Fruit fly (Drosophila melanogaster) whole organism, pupa: ENCODE measurements around the gene CG32428.
A peak's percentile ranks its signal among the peaks of the same experiment; 100 is the strongest.

Source experiments
- CG10348 ChIP-seq: fragments of 200-800 bp; sonication (Bioruptor generic); IDR thresholded peaks from 2 replicates; pipeline ENCODE4 v1.3.6; 2022; ENCODE audit warnings: missing biosample characterization, missing genetic modification characterization
- CG12605 ChIP-seq: fragments of 200-800 bp; sonication (Bioruptor generic); IDR thresholded peaks from 2 replicates; pipeline ENCODE4 v1.3.6; 2022; ENCODE audit warnings: missing biosample characterization, missing genetic modification characterization
- CG13204 ChIP-seq: fragments of 200-800 bp; sonication (Bioruptor generic); optimal IDR thresholded peaks from 2 replicates; lab custom pipeline; 2018; ENCODE audit warnings: missing biosample characterization, mild to moderate bottlenecking, missing genetic modification characterization, moderate library complexity
- CG14655 ChIP-seq: fragments of 200-800 bp; sonication (Bioruptor generic); optimal IDR thresholded peaks from 3 replicates; lab custom pipeline; 2017; ENCODE audit warnings: mild to moderate bottlenecking, missing biosample characterization, missing genetic modification reagents, missing genetic modification characterization
- CG15710 ChIP-seq: fragments of 200-800 bp; sonication (Bioruptor generic); optimal IDR thresholded peaks from 2 replicates; lab custom pipeline; 2018; ENCODE audit warnings: missing biosample characterization, mild to moderate bottlenecking, missing genetic modification characterization, moderate library complexity
- CG17806 ChIP-seq: fragments of 200-800 bp; sonication (Bioruptor generic); optimal IDR thresholded peaks from 2 replicates; lab custom pipeline; 2018; ENCODE audit warnings: missing biosample characterization, mild to moderate bottlenecking, missing genetic modification characterization, moderate library complexity
- CG32121 ChIP-seq: fragments of 200-800 bp; sonication (Bioruptor generic); IDR thresholded peaks from 2 replicates; pipeline ENCODE4 v1.3.6; 2022; ENCODE audit warnings: missing biosample characterization, missing genetic modification characterization
- CG34367 ChIP-seq: fragments of 200-800 bp; sonication (Bioruptor generic); optimal IDR thresholded peaks from 2 replicates; lab custom pipeline; 2018; ENCODE audit warnings: missing biosample characterization, mild to moderate bottlenecking, missing genetic modification characterization
- CG4496 ChIP-seq: fragments of 200-800 bp; sonication (Bioruptor generic); IDR thresholded peaks from 3 replicates; pipeline ENCODE4 v1.3.6; 2022; ENCODE audit warnings: missing biosample characterization, missing genetic modification characterization
- CG8159 ChIP-seq: fragments of 200-800 bp; sonication (Bioruptor generic); optimal IDR thresholded peaks from 3 replicates; lab custom pipeline; 2018; ENCODE audit warnings: missing biosample characterization, mild to moderate bottlenecking, missing genetic modification characterization, moderate library complexity
- CG8301 ChIP-seq: fragments of 200-800 bp; sonication (Bioruptor generic); optimal IDR thresholded peaks from 2 replicates; lab custom pipeline; 2018; ENCODE audit warnings: missing biosample characterization, mild to moderate bottlenecking, missing genetic modification characterization
- CG9948 ChIP-seq: fragments of 200-800 bp; sonication (Bioruptor generic); optimal IDR thresholded peaks from 2 replicates; lab custom pipeline; 2018; ENCODE audit warnings: missing biosample characterization, mild to moderate bottlenecking, missing genetic modification characterization, moderate library complexity
- D1 ChIP-seq: fragments of 200-800 bp; sonication (Bioruptor generic); optimal IDR thresholded peaks from 2 replicates; lab custom pipeline; 2018; ENCODE audit warnings: missing biosample characterization, mild to moderate bottlenecking, missing genetic modification characterization, moderate library complexity
- EcR ChIP-seq: fragments of 200-800 bp; sonication (Bioruptor generic); optimal IDR thresholded peaks from 3 replicates; lab custom pipeline; 2019; ENCODE audit warnings: missing biosample characterization, missing genetic modification characterization, mild to moderate bottlenecking, moderate library complexity, missing genetic modification reagents
- Ets98B ChIP-seq: fragments of 200-800 bp; sonication (Bioruptor generic); IDR thresholded peaks from 2 replicates; pipeline ENCODE4 v1.3.6; 2022; ENCODE audit warnings: missing biosample characterization, missing genetic modification characterization
- Pif1A ChIP-seq: fragments of 200-800 bp; sonication (Bioruptor generic); optimal IDR thresholded peaks from 3 replicates; lab custom pipeline; 2016; ENCODE audit warnings: missing biosample characterization, missing genetic modification characterization
- Pif1B ChIP-seq: fragments of 200-800 bp; sonication (Bioruptor generic); optimal IDR thresholded peaks from 3 replicates; lab custom pipeline; 2016; ENCODE audit warnings: missing biosample characterization, missing genetic modification characterization
- Snoo ChIP-seq: fragments of 200-800 bp; sonication (Bioruptor generic); optimal IDR thresholded peaks from 3 replicates; lab custom pipeline; 2017; ENCODE audit warnings: missing biosample characterization, mild to moderate bottlenecking, missing genetic modification characterization, inconsistent platforms
- gl ChIP-seq: fragments of 200-800 bp; sonication (Bioruptor generic); optimal IDR thresholded peaks from 2 replicates; lab custom pipeline; 2018; ENCODE audit warnings: missing biosample characterization, mild to moderate bottlenecking, missing genetic modification characterization
- rn ChIP-seq: fragments of 200-800 bp; sonication (Bioruptor generic); IDR thresholded peaks from 2 replicates; pipeline ENCODE4 v1.3.6; 2022; ENCODE audit warnings: missing biosample characterization, missing genetic modification characterization

CG32428 gene

DNA sequence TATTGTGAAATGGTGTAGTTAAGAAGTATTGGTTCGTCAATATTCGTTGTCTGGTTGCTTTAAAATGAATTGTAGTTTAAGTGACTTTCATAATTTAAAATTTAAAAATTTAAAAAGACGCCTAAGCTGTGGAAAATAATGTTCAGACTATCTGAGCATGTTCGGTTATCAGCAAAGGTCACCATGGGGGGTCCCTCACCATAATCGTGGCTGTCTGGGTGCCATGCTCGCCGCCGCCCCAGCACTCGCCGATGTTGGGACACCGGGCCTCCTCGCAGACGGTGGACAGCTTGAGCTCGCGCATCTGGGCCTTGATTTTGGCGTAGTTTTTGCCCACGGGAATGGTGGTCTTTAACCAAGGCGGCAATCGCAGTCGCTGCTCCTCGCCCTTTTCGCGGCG lies 41.9 kb downstream of the CG32428 start:
- no peak for TF ChIP-seq CG13204
- no peak for TF ChIP-seq CG15710
- TF ChIP-seq CG10348 (GFP tag; lab: Robert Waterston, UW), result no peak
- no peak for TF ChIP-seq rn (GFP tag; lab: Robert Waterston, UW)
- no peak for TF ChIP-seq Pif1A (GFP tag; lab: Kevin White, UChicago)
- no peak for TF ChIP-seq Pif1B (GFP tag; lab: Kevin White, UChicago)
- no peak for TF ChIP-seq D1 (tag; lab: Kevin White, UChicago)
- no peak for TF ChIP-seq CG9948 (tag; lab: Kevin White, UChicago)
- TF ChIP-seq CG4496 (GFP tag; lab: Robert Waterston, UW), result no peak
- no peak for TF ChIP-seq CG8301 (tag; lab: Kevin White, UChicago)
- TF ChIP-seq Ets98B, result no peak

- TF ChIP-seq CG14655 (GFP tag; lab: Kevin White, UChicago) (no peak), Pif1B (GFP tag; lab: Kevin White, UChicago) (no peak), Snoo (no peak), CG4496 (GFP tag; lab: Robert Waterston, UW) (peak; percentile 48; the same call in 2 of the 3 replicates), gl (tag; lab: Kevin White, UChicago) (peak; percentile 57), CG12605 (GFP tag; lab: Robert Waterston, UW) (peak; percentile 46; the same call in 1 of the 2 replicates), CG8301 (tag; lab: Kevin White, UChicago) (no peak)
These were observed 43.3 kb downstream of the CG32428 start, which contains the start of gene CG5262 for dm6 chr3L:20430182-20430581. TSS of gene CG5262 (minus strand) at chr3L:20430475.

DNA sequence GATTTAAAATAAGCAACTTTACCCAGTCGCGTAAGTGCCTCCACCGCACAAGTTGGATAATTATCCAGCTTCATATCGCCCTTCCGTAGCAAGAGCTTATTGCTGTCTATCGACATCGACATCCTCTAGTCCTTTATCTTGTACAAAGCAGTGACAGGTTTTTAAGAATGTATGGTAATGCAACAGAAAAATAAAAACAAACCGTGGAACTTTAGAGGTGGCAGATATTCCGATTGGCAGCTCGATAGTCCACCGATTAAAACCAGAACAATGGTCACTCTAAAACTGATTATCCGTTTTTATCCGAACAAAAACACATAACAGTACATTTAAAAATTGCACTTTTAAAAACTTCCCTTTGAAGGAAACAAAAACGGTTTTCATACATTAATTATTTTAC lies 46.1 kb downstream of the CG32428 start, which contains the start of gene CG5274:
Gene CG5274, minus strand, starts transcription at position 218 of the 400 bp plus-strand sequence.
- TF ChIP-seq gl (tag; lab: Kevin White, UChicago) (no peak), CG8159 (tag; lab: Kevin White, UChicago) (no peak), CG34367 (no peak), CG17806 (no peak), Pif1A (GFP tag; lab: Kevin White, UChicago) (no peak), CG9948 (tag; lab: Kevin White, UChicago) (no peak), CG8301 (tag; lab: Kevin White, UChicago) (no peak), CG32121 (GFP tag; lab: Robert Waterston, UW) (no peak), EcR (GFP tag; lab: Kevin White, UChicago) (no peak), Snoo (no peak), rn (GFP tag; lab: Robert Waterston, UW) (no peak), CG13204 (no peak), CG10348 (GFP tag; lab: Robert Waterston, UW) (no peak)
- TF ChIP-seq, all 21 proteins: peak for 0

dm6 chr3L:20425888-20426287 lies 47.6 kb downstream of the CG32428 start, which contains the start of gene CG5282:
TSS of gene CG5282 (minus strand) at chr3L:20426071.
- TF ChIP-seq CG10348 (GFP tag; lab: Robert Waterston, UW) (no peak), D1 (tag; lab: Kevin White, UChicago) (no peak), gl (tag; lab: Kevin White, UChicago) (no peak), CG8159 (tag; lab: Kevin White, UChicago) (no peak), CG8301 (tag; lab: Kevin White, UChicago) (no peak), rn (GFP tag; lab: Robert Waterston, UW) (no peak), CG13204 (no peak), Ets98B (no peak), CG34367 (no peak), Snoo (no peak), CG14655 (GFP tag; lab: Kevin White, UChicago) (no peak), CG15710 (no peak), EcR (GFP tag; lab: Kevin White, UChicago) (no peak)
